Fruit fly (Drosophila melanogaster): ENCODE results near the gene CG3078.

- TF ChIP-seq CG8478 (optimal IDR thresholded peaks at IDR 0.05): no peak
- TF ChIP-seq pan (optimal IDR thresholded peaks at IDR 0.05): no peak
- TF ChIP-seq usp (GFP tag; optimal IDR thresholded peaks at IDR 0.05): no peak
- no peak for TF ChIP-seq EcR (GFP tag; optimal IDR thresholded peaks at IDR 0.05)
- no peak for TF ChIP-seq Dll (optimal IDR thresholded peaks at IDR 0.05)
Observed at dm6 chrX:2208641-2209241, 50.9 kb downstream of the CG3078 start.

Measured in whole organism.